Worm (Caenorhabditis elegans) whole organism, L2 larva: ENCODE results near the gene ptp-5.1.

Experiments
- C34F6.9 ChIP-seq: fragments of 150-350 bp; optimal IDR thresholded peaks from 2 replicates; lab custom pipeline; 2014; ENCODE audit warnings: missing biosample characterization, missing genetic modification characterization
- ama-1 ChIP-seq: fragments of 150-350 bp; optimal IDR thresholded peaks from 2 replicates; lab custom pipeline; 2018; ENCODE audit warnings: inconsistent platforms
- blmp-1 ChIP-seq: sonication (generic microtip); optimal IDR thresholded peaks from 2 replicates; lab custom pipeline; 2017; ENCODE audit warnings: missing genetic modification characterization, mild to moderate bottlenecking, missing compliant biosample characterization, antibody characterized with exemption, moderate library complexity; ENCODE audit not compliant: insufficient read depth
- elt-1 ChIP-seq: fragments of 150-350 bp; optimal IDR thresholded peaks from 2 replicates; lab custom pipeline; 2014; ENCODE audit warnings: missing biosample characterization, missing genetic modification characterization
- lin-11 ChIP-seq: fragments of 150-350 bp; sonication (generic microtip); optimal IDR thresholded peaks from 2 replicates; lab custom pipeline; 2014; ENCODE audit warnings: missing biosample characterization, missing genetic modification characterization, inconsistent platforms, mixed read lengths
- mab-5 ChIP-seq: fragments of 150-350 bp; optimal IDR thresholded peaks from 2 replicates; lab custom pipeline; 2014; ENCODE audit warnings: missing biosample characterization, missing genetic modification characterization
- mdl-1 ChIP-seq, 2 experiments: fragments of 150-350 bp in 1 of 2; sonication (generic microtip) in 1 of 2; optimal IDR thresholded peaks; 2 replicates each; lab custom pipeline; 2017; ENCODE audit warnings: missing biosample characterization in 2 of 2, missing genetic modification characterization in 2 of 2
- nhr-237 ChIP-seq: fragments of 150-350 bp; optimal IDR thresholded peaks from 2 replicates; lab custom pipeline; 2014; ENCODE audit warnings: missing biosample characterization, missing genetic modification characterization
- peb-1 ChIP-seq: fragments of 150-350 bp; optimal IDR thresholded peaks from 2 replicates; lab custom pipeline; 2014; ENCODE audit warnings: missing biosample characterization, missing genetic modification characterization
- snpc-4 ChIP-seq: fragments of 150-350 bp; optimal IDR thresholded peaks from 2 replicates; lab custom pipeline; 2014; ENCODE audit warnings: missing biosample characterization, missing genetic modification characterization
- unc-62 ChIP-seq: fragments of 150-350 bp; optimal IDR thresholded peaks from 2 replicates; lab custom pipeline; 2014; ENCODE audit warnings: missing biosample characterization, missing genetic modification reagents, missing genetic modification characterization
- ztf-11 ChIP-seq: sonication (generic microtip); optimal IDR thresholded peaks from 2 replicates; lab custom pipeline; 2017; ENCODE audit warnings: missing biosample characterization, missing genetic modification characterization

DNA sequence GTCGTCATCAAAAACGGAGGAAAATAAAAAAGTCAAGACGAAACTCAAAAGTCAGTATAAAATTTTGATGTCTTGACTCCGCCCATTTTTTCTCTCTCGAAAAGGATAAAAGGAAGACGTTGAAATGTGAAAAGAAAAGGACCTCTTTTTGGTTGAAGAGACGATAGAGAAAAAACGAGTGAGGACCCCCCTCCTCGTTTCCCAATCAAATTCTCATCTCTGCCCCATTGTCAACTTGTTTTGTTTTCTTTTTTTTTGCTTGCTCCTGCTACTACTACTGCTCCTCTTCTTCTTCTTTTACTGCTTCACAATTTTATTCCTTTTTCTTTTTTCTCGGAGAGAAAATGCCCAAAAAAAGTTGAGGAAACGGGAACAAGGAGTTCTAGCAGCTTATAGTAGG lies 28.3 kb upstream of the ptp-5.1 start:
- TF ChIP-seq blmp-1 (no peak), lin-11 (tag; lab: Kevin White, UChicago) (no peak), ama-1 (lab: Kevin White, UChicago) (no peak), C34F6.9 (tag; lab: Kevin White, UChicago) (peak; percentile 74), mdl-1 (tag; optimal IDR thresholded peaks at IDR 0.05; lab: Kevin White, UChicago) (no peak), unc-62 (no peak), peb-1 (no peak), nhr-237 (tag; lab: Kevin White, UChicago) (no peak), mab-5 (no peak), snpc-4 (tag; lab: Kevin White, UChicago) (no peak), ztf-11 (no peak), elt-1 (no peak)
